Fruit fly (Drosophila melanogaster) whole organism, adult: Measurements from ENCODE around the gene CG3407.

Experiments used
- CG12768 ChIP-seq: fragments of 200-800 bp; sonication (Bioruptor generic); optimal IDR thresholded peaks from 2 replicates; lab custom pipeline; 2017; ENCODE audit warnings: missing biosample characterization, missing genetic modification characterization, mild to moderate bottlenecking, moderate library complexity, missing genetic modification reagents
- CG33017 ChIP-seq: fragments of 200-800 bp; sonication (Bioruptor generic); optimal IDR thresholded peaks from 2 replicates; lab custom pipeline; 2018; ENCODE audit warnings: missing biosample characterization, mild to moderate bottlenecking, missing genetic modification characterization, moderate library complexity
- CG5204 ChIP-seq: fragments of 200-800 bp; sonication (Bioruptor generic); optimal IDR thresholded peaks from 2 replicates; lab custom pipeline; 2016; ENCODE audit warnings: missing biosample characterization, missing genetic modification characterization
- CG7101 ChIP-seq: fragments of 200-800 bp; sonication (Bioruptor generic); optimal IDR thresholded peaks from 2 replicates; lab custom pipeline; 2018; ENCODE audit warnings: missing biosample characterization, mild to moderate bottlenecking, missing genetic modification characterization, moderate library complexity
- Crg-1 ChIP-seq: fragments of 200-800 bp; sonication (Bioruptor generic); optimal IDR thresholded peaks from 2 replicates; lab custom pipeline; 2016; ENCODE audit warnings: missing biosample characterization, missing genetic modification characterization
- Hr96 ChIP-seq: fragments of 200-800 bp; sonication (Bioruptor generic); optimal IDR thresholded peaks from 2 replicates; lab custom pipeline; 2016; ENCODE audit warnings: missing biosample characterization, missing genetic modification characterization
- cic ChIP-seq: fragments of 200-800 bp; sonication (Bioruptor generic); optimal IDR thresholded peaks from 2 replicates; lab custom pipeline; 2017; ENCODE audit warnings: missing biosample characterization, mild to moderate bottlenecking, missing genetic modification characterization, moderate library complexity
- kay ChIP-seq: fragments of 200-800 bp; sonication (Bioruptor generic); peaks from one replicate; lab custom pipeline; 2016; ENCODE audit warnings: missing biosample characterization, missing genetic modification characterization, borderline replicate concordance
- tj ChIP-seq: fragments of 200-800 bp; sonication (Bioruptor generic); optimal IDR thresholded peaks from 3 replicates; lab custom pipeline; 2017; ENCODE audit warnings: missing biosample characterization, mild to moderate bottlenecking, missing genetic modification characterization, moderate library complexity
- toe ChIP-seq: fragments of 200-800 bp; sonication (Bioruptor generic); optimal IDR thresholded peaks from 2 replicates; lab custom pipeline; 2016; ENCODE audit warnings: missing biosample characterization, missing genetic modification characterization

DNA sequence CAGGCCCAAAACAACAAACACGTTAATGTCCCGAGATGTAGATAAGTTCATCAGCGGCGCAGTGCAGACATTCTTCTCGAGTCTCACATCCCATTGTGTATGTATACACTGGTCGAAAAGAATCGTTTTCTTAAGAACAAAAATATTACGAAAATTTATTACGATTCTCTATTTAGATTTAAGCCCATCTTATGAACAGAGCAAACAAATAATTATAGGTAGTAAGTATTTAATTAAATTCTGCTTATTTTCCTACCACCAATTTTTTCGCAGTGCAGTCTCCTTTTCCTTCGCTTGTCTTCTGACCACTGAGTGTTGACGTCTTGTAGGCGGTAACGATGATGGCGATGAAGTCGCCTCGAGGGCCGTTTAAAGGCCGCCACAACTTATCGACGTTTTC is 48.2 kb upstream of the CG3407 start:
- TF ChIP-seq tj (GFP tag; lab: Kevin White, UChicago): no peak
- no peak for TF ChIP-seq CG5204
- no peak for TF ChIP-seq Hr96
- TF ChIP-seq CG33017 (tag; lab: Kevin White, UChicago): no peak
- no peak for TF ChIP-seq kay
- no peak for TF ChIP-seq toe (GFP tag; lab: Kevin White, UChicago)
- TF ChIP-seq cic: no peak
- TF ChIP-seq CG12768 (GFP tag; lab: Kevin White, UChicago): no peak
- TF ChIP-seq Crg-1 (GFP tag; lab: Kevin White, UChicago): no peak
- no peak for TF ChIP-seq CG7101
